Fruit fly (Drosophila melanogaster) whole organism: ENCODE data around the gene armi.

Experiments
- CG8478 ChIP-seq: fragments of >200 bp; optimal IDR thresholded peaks from 2 replicates; lab custom pipeline; 2018; ENCODE audit warnings: inconsistent platforms
- EcR ChIP-seq, 2 experiments: fragments of >200 bp; optimal IDR thresholded peaks; 2 replicates each; lab custom pipeline; 2017; ENCODE audit warnings: missing biosample characterization in 2 of 2, missing genetic modification characterization in 2 of 2, missing genetic modification reagents in 2 of 2
- pan ChIP-seq: fragments of >200 bp; optimal IDR thresholded peaks from 2 replicates; lab custom pipeline; 2017
- psq ChIP-seq: fragments of >200 bp; optimal IDR thresholded peaks from 2 replicates; lab custom pipeline; 2017
- usp ChIP-seq: fragments of >200 bp; optimal IDR thresholded peaks from 2 replicates; lab custom pipeline; 2017; ENCODE audit warnings: missing biosample characterization, missing genetic modification characterization, mixed read lengths

DNA sequence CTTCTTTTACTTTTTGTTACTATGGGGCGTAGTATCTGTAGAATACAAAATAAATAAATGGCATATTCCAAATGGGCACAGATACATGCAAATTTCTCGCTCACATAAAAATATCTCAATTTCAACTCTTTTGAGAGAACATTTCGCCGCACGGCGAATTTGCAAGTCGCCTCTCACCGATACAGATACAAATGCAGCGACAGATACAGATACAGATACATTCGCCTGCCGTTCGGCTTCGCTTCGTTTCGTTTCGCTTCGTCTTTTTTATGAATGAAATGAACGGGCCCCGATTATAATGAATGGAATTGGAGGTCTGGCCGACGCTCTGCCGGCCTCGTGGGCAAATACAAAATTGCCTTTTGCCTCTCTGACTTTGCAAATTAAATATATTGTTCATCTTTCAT, 40.9 kb upstream of the armi start:
- no peak for TF ChIP-seq usp
- TF ChIP-seq CG8478 (lab: Kevin White, UChicago): no peak
- no peak for TF ChIP-seq pan (lab: Kevin White, UChicago)
- TF ChIP-seq EcR (GFP tag; optimal IDR thresholded peaks at IDR 0.05; lab: Kevin White, UChicago): no peak
- TF ChIP-seq psq (lab: Kevin White, UChicago): no peak
